Fruit fly (Drosophila melanogaster) whole organism, embryonic: ENCODE measurements around the gene CG31038.

Source experiments
- Atf3 ChIP-seq: fragments of 200-800 bp; sonication (Bioruptor generic); optimal IDR thresholded peaks from 3 replicates; lab custom pipeline; 2016; ENCODE audit warnings: missing biosample characterization, missing genetic modification characterization
- BtbVII ChIP-seq: fragments of 200-800 bp; sonication (Bioruptor generic); optimal IDR thresholded peaks from 3 replicates; lab custom pipeline; 2017; ENCODE audit warnings: missing biosample characterization, mild to moderate bottlenecking, missing genetic modification characterization
- CG10431 ChIP-seq: fragments of 200-800 bp; sonication (Bioruptor generic); optimal IDR thresholded peaks from 3 replicates; lab custom pipeline; 2018; ENCODE audit warnings: missing biosample characterization, mild to moderate bottlenecking, missing genetic modification characterization
- CG10654 ChIP-seq: fragments of 200-800 bp; sonication (Bioruptor generic); optimal IDR thresholded peaks from 2 replicates; lab custom pipeline; 2016; ENCODE audit warnings: missing biosample characterization, missing genetic modification characterization
- CG11560 ChIP-seq: fragments of 200-800 bp; sonication (Bioruptor generic); IDR thresholded peaks from 3 replicates; pipeline ENCODE4 v1.3.6; 2022; ENCODE audit warnings: missing biosample characterization, missing genetic modification characterization
- CG12744 ChIP-seq: fragments of 200-800 bp; sonication (Bioruptor generic); optimal IDR thresholded peaks from 2 replicates; lab custom pipeline; 2016; ENCODE audit warnings: missing biosample characterization, missing genetic modification characterization
- CG13775 ChIP-seq: fragments of 200-800 bp; sonication (Bioruptor generic); optimal IDR thresholded peaks from 3 replicates; lab custom pipeline; 2017; ENCODE audit warnings: missing biosample characterization, mild to moderate bottlenecking, missing genetic modification characterization
- CG15479 ChIP-seq: fragments of 200-800 bp; sonication (Bioruptor generic); optimal IDR thresholded peaks from 3 replicates; lab custom pipeline; 2019; ENCODE audit warnings: missing biosample characterization, mild to moderate bottlenecking, missing genetic modification characterization, moderate library complexity
- CG15696 ChIP-seq: fragments of 200-800 bp; sonication (Bioruptor generic); optimal IDR thresholded peaks from 2 replicates; lab custom pipeline; 2019; ENCODE audit warnings: missing biosample characterization, mild to moderate bottlenecking, missing genetic modification characterization, moderate library complexity
- CG18011 ChIP-seq: fragments of 200-800 bp; sonication (Bioruptor generic); optimal IDR thresholded peaks from 2 replicates; lab custom pipeline; 2017; ENCODE audit warnings: missing biosample characterization, missing genetic modification characterization, mild to moderate bottlenecking, moderate library complexity, missing genotype
- CG1832 ChIP-seq: fragments of 200-800 bp; sonication (Bioruptor generic); optimal IDR thresholded peaks from 2 replicates; lab custom pipeline; 2017; ENCODE audit warnings: missing biosample characterization, mild to moderate bottlenecking, missing genetic modification characterization, inconsistent platforms
- CG2129 ChIP-seq: fragments of 200-800 bp; sonication (Bioruptor generic); IDR thresholded peaks from 2 replicates; pipeline ENCODE4 v1.3.6; 2022; ENCODE audit warnings: missing biosample characterization, missing genetic modification characterization; ENCODE audit not compliant: partially characterized antibody
- CG31365 ChIP-seq: fragments of 200-800 bp; sonication (Bioruptor generic); optimal IDR thresholded peaks from 2 replicates; lab custom pipeline; 2018; ENCODE audit warnings: missing biosample characterization, mild to moderate bottlenecking, missing genetic modification characterization
- CG4282 ChIP-seq: fragments of 200-800 bp; sonication (Bioruptor generic); optimal IDR thresholded peaks from 2 replicates; lab custom pipeline; 2016; ENCODE audit warnings: missing biosample characterization, missing genetic modification characterization
- CG5180 ChIP-seq: fragments of 200-800 bp; sonication (Bioruptor generic); optimal IDR thresholded peaks from 3 replicates; lab custom pipeline; 2017; ENCODE audit warnings: missing biosample characterization, missing genetic modification characterization, mild to moderate bottlenecking, moderate library complexity, missing genetic modification reagents
- CG7271 ChIP-seq: fragments of 200-800 bp; sonication (Bioruptor generic); optimal IDR thresholded peaks from 2 replicates; lab custom pipeline; 2018; ENCODE audit warnings: missing biosample characterization, mild to moderate bottlenecking, missing genetic modification characterization, moderate library complexity
- CG7357 ChIP-seq: fragments of 200-800 bp; sonication (Bioruptor generic); IDR thresholded peaks from 3 replicates; pipeline ENCODE4 v1.3.6; 2022; ENCODE audit warnings: missing biosample characterization, missing genetic modification characterization
- CG7745 ChIP-seq: fragments of 200-800 bp; sonication (Bioruptor generic); optimal IDR thresholded peaks from 2 replicates; lab custom pipeline; 2018; ENCODE audit warnings: missing biosample characterization, mild to moderate bottlenecking, missing genetic modification characterization, moderate library complexity
- CG8089 ChIP-seq: fragments of 200-800 bp; sonication (Bioruptor generic); optimal IDR thresholded peaks from 3 replicates; lab custom pipeline; 2016; ENCODE audit warnings: missing biosample characterization, missing genetic modification characterization
- CG8281 ChIP-seq: fragments of 200-800 bp; sonication (Bioruptor generic); optimal IDR thresholded peaks from 2 replicates; lab custom pipeline; 2018; ENCODE audit warnings: missing biosample characterization, mild to moderate bottlenecking, missing genetic modification characterization, moderate library complexity
- Fer1 ChIP-seq: fragments of 200-800 bp; sonication (Bioruptor generic); optimal IDR thresholded peaks from 2 replicates; lab custom pipeline; 2017; ENCODE audit warnings: missing biosample characterization, mild to moderate bottlenecking, missing genetic modification characterization
- Gug ChIP-seq: fragments of 200-800 bp; sonication (Bioruptor generic); IDR thresholded peaks from 4 replicates; pipeline ENCODE4 v1.3.6; 2022; ENCODE audit warnings: missing biosample characterization, missing genetic modification characterization
- H2.0 ChIP-seq: fragments of 200-800 bp; sonication (Bioruptor generic); IDR thresholded peaks from 2 replicates; pipeline ENCODE4 v1.3.6; 2022; ENCODE audit warnings: missing biosample characterization, missing genetic modification characterization
- Med ChIP-seq: fragments of 200-800 bp; sonication (Bioruptor generic); peaks from one replicate; lab custom pipeline; 2016; ENCODE audit warnings: missing biosample characterization, missing genetic modification characterization, mild to moderate bottlenecking, inconsistent platforms, moderate library complexity
- Meics ChIP-seq: fragments of 200-800 bp; sonication (Bioruptor generic); optimal IDR thresholded peaks from 2 replicates; lab custom pipeline; 2017; ENCODE audit warnings: missing biosample characterization, mild to moderate bottlenecking, missing genetic modification characterization
- Neu2 ChIP-seq: fragments of 200-800 bp; sonication (Bioruptor generic); optimal IDR thresholded peaks from 3 replicates; lab custom pipeline; 2016; ENCODE audit warnings: missing biosample characterization, missing genetic modification characterization, borderline replicate concordance
- Nf-YC ChIP-seq: fragments of 200-800 bp; optimal IDR thresholded peaks from 3 replicates; lab custom pipeline; 2019; ENCODE audit warnings: missing biosample characterization, mild to moderate bottlenecking, missing genetic modification characterization, moderate library complexity
- Oaz ChIP-seq: fragments of 200-800 bp; sonication (Bioruptor generic); IDR thresholded peaks from 2 replicates; pipeline ENCODE4 v1.3.6; 2022; ENCODE audit warnings: missing biosample characterization, missing genetic modification characterization
- Tbp ChIP-seq: fragments of >200 bp; optimal IDR thresholded peaks from 2 replicates; lab custom pipeline; 2018; ENCODE audit warnings: missing biosample characterization, missing genetic modification characterization
- Vsx1 ChIP-seq: fragments of 200-800 bp; sonication (Bioruptor generic); optimal IDR thresholded peaks from 2 replicates; lab custom pipeline; 2017; ENCODE audit warnings: missing biosample characterization, mild to moderate bottlenecking, missing genetic modification characterization, missing genetic modification reagents
- emc ChIP-seq: fragments of 200-800 bp; sonication (Bioruptor generic); optimal IDR thresholded peaks from 2 replicates; lab custom pipeline; 2016; ENCODE audit warnings: missing biosample characterization, missing genetic modification characterization
- ems ChIP-seq: fragments of 200-800 bp; sonication (Bioruptor generic); optimal IDR thresholded peaks from 3 replicates; lab custom pipeline; 2016; ENCODE audit warnings: missing biosample characterization, missing genetic modification characterization
- hb ChIP-seq: fragments of 200-800 bp; sonication (Bioruptor generic); IDR thresholded peaks from 3 replicates; pipeline ENCODE4 v1.3.6; 2022; ENCODE audit warnings: missing biosample characterization, missing genetic modification characterization; ENCODE audit not compliant: partially characterized antibody
- lbe ChIP-seq: fragments of 200-800 bp; sonication (Bioruptor generic); optimal IDR thresholded peaks from 2 replicates; lab custom pipeline; 2016; ENCODE audit warnings: missing biosample characterization, mild to moderate bottlenecking, missing genetic modification characterization
- luna ChIP-seq: fragments of 200-800 bp; sonication (Bioruptor generic); optimal IDR thresholded peaks from 2 replicates; lab custom pipeline; 2016; ENCODE audit warnings: missing biosample characterization, missing genetic modification characterization
- mam ChIP-seq: fragments of 200-800 bp; sonication (Bioruptor generic); optimal IDR thresholded peaks from 3 replicates; lab custom pipeline; 2016; ENCODE audit warnings: missing biosample characterization, missing genetic modification characterization
- nmo ChIP-seq: fragments of 200-800 bp; sonication (Bioruptor generic); optimal IDR thresholded peaks from 2 replicates; lab custom pipeline; 2018; ENCODE audit warnings: missing biosample characterization, mild to moderate bottlenecking, missing genetic modification characterization, moderate library complexity
- pan ChIP-seq, 4 experiments: fragments of >200 bp in 3 of 4; fragments of 200-800 bp in 1 of 4; sonication (Bioruptor generic) in 1 of 4; optimal IDR thresholded peaks in 3 of 4; IDR thresholded peaks in 1 of 4; 2 replicates each; pipeline versions ENCODE4 v1.3.6 to Lab custom; 2017 to 2022; ENCODE audit warnings: missing biosample characterization in 2 of 4, missing genetic modification characterization in 2 of 4, mixed read lengths in 1 of 4
- pb ChIP-seq: fragments of 200-800 bp; sonication (Bioruptor generic); optimal IDR thresholded peaks from 3 replicates; lab custom pipeline; 2016; ENCODE audit warnings: missing biosample characterization, missing genetic modification characterization
- pfk ChIP-seq: fragments of 200-800 bp; sonication (Bioruptor generic); optimal IDR thresholded peaks from 2 replicates; lab custom pipeline; 2018; ENCODE audit warnings: missing biosample characterization, mild to moderate bottlenecking, missing genetic modification characterization, moderate library complexity
- pros ChIP-seq: fragments of 200-800 bp; sonication (Bioruptor generic); optimal IDR thresholded peaks from 3 replicates; lab custom pipeline; 2019; ENCODE audit warnings: missing biosample characterization, mild to moderate bottlenecking, missing genetic modification characterization, moderate library complexity
- rib ChIP-seq: fragments of 200-800 bp; sonication (Bioruptor generic); IDR thresholded peaks from 2 replicates; pipeline ENCODE4 v1.3.6; 2022; ENCODE audit warnings: missing biosample characterization, missing genetic modification characterization
- row ChIP-seq: fragments of 200-800 bp; sonication (Bioruptor generic); IDR thresholded peaks from 3 replicates; pipeline ENCODE4 v1.3.6; 2022; ENCODE audit warnings: missing biosample characterization, missing genetic modification characterization
- ssp ChIP-seq: fragments of 200-800 bp; sonication (Bioruptor generic); IDR thresholded peaks from 2 replicates; pipeline ENCODE4 v1.3.6; 2022; ENCODE audit warnings: missing biosample characterization, missing genetic modification characterization
- toy ChIP-seq: fragments of 200-800 bp; sonication (Bioruptor generic); IDR thresholded peaks from 2 replicates; pipeline ENCODE4 v1.3.6; 2022; ENCODE audit warnings: missing biosample characterization, missing genetic modification characterization
- unc-4 ChIP-seq: fragments of 200-800 bp; sonication (Bioruptor generic); IDR thresholded peaks from 2 replicates; pipeline ENCODE4 v1.3.6; 2022; ENCODE audit warnings: missing biosample characterization, missing genetic modification characterization; ENCODE audit not compliant: partially characterized antibody
- unpg ChIP-seq: fragments of 200-800 bp; sonication (Bioruptor generic); optimal IDR thresholded peaks from 3 replicates; lab custom pipeline; 2018; ENCODE audit warnings: missing biosample characterization, mild to moderate bottlenecking, missing genetic modification characterization, moderate library complexity
- vnd ChIP-seq: fragments of 200-800 bp; sonication (Bioruptor generic); IDR thresholded peaks from 3 replicates; pipeline ENCODE4 v1.3.6; 2022; ENCODE audit warnings: missing biosample characterization, missing genetic modification characterization; ENCODE audit not compliant: partially characterized antibody
- vvl ChIP-seq: fragments of 200-800 bp; sonication (Bioruptor generic); IDR thresholded peaks from 2 replicates; pipeline ENCODE4 v1.3.6; 2022; ENCODE audit warnings: missing biosample characterization, missing genetic modification characterization
- zf30C ChIP-seq: fragments of 200-800 bp; sonication (Bioruptor generic); optimal IDR thresholded peaks from 3 replicates; lab custom pipeline; 2018; ENCODE audit warnings: missing biosample characterization, mild to moderate bottlenecking, missing genetic modification characterization

The CG31038 gene

dm6 chr3R:29841293-29841791, 35.5 kb upstream of the CG31038 start, which contains the start of gene Cad99C (continued):
- TF ChIP-seq CG18011 (GFP tag; lab: Kevin White, UChicago): no peak
- no peak for TF ChIP-seq ems (GFP tag; lab: Kevin White, UChicago)
- TF ChIP-seq Vsx1 (GFP tag; lab: Kevin White, UChicago): peak; percentile 51
- TF ChIP-seq CG7357 (GFP tag; lab: Robert Waterston, UW): no peak
- peak; percentile 92 for TF ChIP-seq pfk (GFP tag; lab: Kevin White, UChicago)
- TF ChIP-seq Fer1 (GFP tag; lab: Kevin White, UChicago): no peak
- peak; percentile 62 for TF ChIP-seq pros (GFP tag; lab: Kevin White, UChicago)
- TF ChIP-seq Tbp (GFP tag; lab: Kevin White, UChicago): no peak
- no peak for TF ChIP-seq BtbVII (GFP tag; lab: Kevin White, UChicago)
- no peak for TF ChIP-seq CG8281 (tag; lab: Kevin White, UChicago)
- no peak for TF ChIP-seq unpg (GFP tag; lab: Kevin White, UChicago)
- TF ChIP-seq vvl (GFP tag; lab: Robert Waterston, UW): peak; percentile 66
- no peak for TF ChIP-seq CG12744 (GFP tag; lab: Kevin White, UChicago)
- TF ChIP-seq CG10654 (GFP tag; lab: Kevin White, UChicago): no peak
- no peak for TF ChIP-seq Gug (GFP tag; lab: Robert Waterston, UW)
- no peak for TF ChIP-seq CG7271 (tag; lab: Kevin White, UChicago)
- no peak for TF ChIP-seq vnd (GFP tag; lab: Robert Waterston, UW)
- TF ChIP-seq CG5180 (GFP tag; lab: Kevin White, UChicago): peak; percentile 66
- TF ChIP-seq CG15479: no peak
- no peak for TF ChIP-seq CG13775
- no peak for TF ChIP-seq H2.0 (GFP tag; lab: Robert Waterston, UW)
- no peak for TF ChIP-seq Neu2
- TF ChIP-seq Med (GFP tag; lab: Kevin White, UChicago): peak; percentile 78
- TF ChIP-seq zf30C (GFP tag; lab: Kevin White, UChicago): peak; percentile 74
- no peak for TF ChIP-seq CG2129 (GFP tag; lab: Robert Waterston, UW)
- no peak for TF ChIP-seq rib (GFP tag; lab: Robert Waterston, UW)
- TF ChIP-seq CG4282 (GFP tag; lab: Kevin White, UChicago): no peak
- no peak for TF ChIP-seq ssp (GFP tag; lab: Robert Waterston, UW)
- no peak for TF ChIP-seq CG1832 (GFP tag; lab: Kevin White, UChicago)
- no peak for TF ChIP-seq luna
- TF ChIP-seq CG10431 (GFP tag; lab: Kevin White, UChicago): no peak
- peak; percentile 18 for TF ChIP-seq lbe
- no peak for TF ChIP-seq nmo (GFP tag; lab: Kevin White, UChicago)
- no peak for TF ChIP-seq hb (GFP tag; lab: Robert Waterston, UW)
- peak; percentile 38 for TF ChIP-seq pb
- no peak for TF ChIP-seq toy (GFP tag; lab: Robert Waterston, UW)
- TF ChIP-seq CG15696 (tag; lab: Kevin White, UChicago): no peak
- TF ChIP-seq Atf3 (GFP tag; lab: Kevin White, UChicago): no peak
- TF ChIP-seq Nf-YC: no peak
- TF ChIP-seq CG31365: no peak
- TF ChIP-seq CG11560: no peak
- TF ChIP-seq Meics: no peak
- no peak for TF ChIP-seq CG7745 (tag; lab: Kevin White, UChicago)
- TF ChIP-seq pan (optimal IDR thresholded peaks at IDR 0.05; lab: Kevin White, UChicago): no peak
- peak in 1 of 2 experiments; percentile 32 for TF ChIP-seq pan (GFP tag; optimal IDR thresholded peaks at IDR 0.05 in 1 of 2, IDR thresholded peaks at IDR 0.05 in 1 of 2)
- TF ChIP-seq unc-4: peak; percentile 35; the same call in 1 of the 2 replicates
- 0 out of 3 replicates have a peak, but pooled peaks have one; percentile 8 for TF ChIP-seq row
- TF ChIP-seq CG8089 (GFP tag; lab: Kevin White, UChicago): no peak
- no peak for TF ChIP-seq emc (GFP tag; lab: Kevin White, UChicago)
- no peak for TF ChIP-seq Oaz (GFP tag; lab: Robert Waterston, UW)
- no peak for TF ChIP-seq mam
